Worm (Caenorhabditis elegans): Measurements from ENCODE around the gene nas-1.

The nas-1 gene

DNA sequence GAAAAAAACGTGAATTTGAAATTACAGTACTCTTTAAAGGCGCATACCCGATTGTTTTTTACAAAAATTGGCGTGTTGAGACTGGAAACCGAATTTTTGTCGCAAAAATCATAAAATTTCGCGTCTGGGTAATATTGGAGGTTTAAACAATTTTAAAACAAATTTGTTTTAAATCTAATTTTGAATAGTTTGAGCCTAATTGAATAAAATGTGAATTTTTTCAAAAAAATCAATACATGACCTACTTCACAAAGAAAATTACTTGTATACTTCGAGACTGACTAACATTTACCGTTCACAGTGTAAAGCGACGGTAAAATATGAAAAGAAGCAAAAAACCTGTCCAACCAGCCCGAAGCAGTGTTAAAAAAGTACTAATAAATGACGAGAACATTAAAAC is 51.7 kb downstream of the nas-1 start (continued):
- TF ChIP-seq F49E8.2 (tag; optimal IDR thresholded peaks at IDR 0.05; ENCODE audit: borderline replicate concordance), result no peak
- TF ChIP-seq tag-97 (GFP tag; IDR thresholded peaks at IDR 0.05), result no peak
- TF ChIP-seq Y48G9A.11 (GFP tag; IDR thresholded peaks at IDR 0.05), result no peak
- TF ChIP-seq F44E2.7 (GFP tag; IDR thresholded peaks at IDR 0.05), result no peak
- TF ChIP-seq F26F4.8 (GFP tag; conservative IDR thresholded peaks at IDR 0.05), result no peak
- no peak for TF ChIP-seq ceh-28 (tag; optimal IDR thresholded peaks at IDR 0.05)
- TF ChIP-seq dmd-9 (GFP tag; IDR thresholded peaks at IDR 0.05), result no peak
- no peak for TF ChIP-seq lin-1 (GFP tag; IDR thresholded peaks at IDR 0.05)
- no peak for TF ChIP-seq nhr-25 (tag; optimal IDR thresholded peaks at IDR 0.05; ENCODE audit: borderline replicate concordance, insufficient read depth)
- TF ChIP-seq hlh-11 (tag; optimal IDR thresholded peaks at IDR 0.05), result no peak
- no peak for TF ChIP-seq nhr-28 (tag; optimal IDR thresholded peaks at IDR 0.05)
- no peak for TF ChIP-seq hlh-30 (tag; optimal IDR thresholded peaks at IDR 0.05; ENCODE audit: insufficient read depth)

All from whole organism, L4 larva.